Fruit fly (Drosophila melanogaster): ENCODE data around the gene CG1316.

Gene CG1316

dm6 chr3L:4272167-4272773 is 11.4 kb upstream of the CG1316 start (continued):
- peak; percentile 59 for TF ChIP-seq CG33557 (GFP tag; optimal IDR thresholded peaks at IDR 0.05)
- no peak for TF ChIP-seq gsb (GFP tag; IDR thresholded peaks at IDR 0.05)
- no peak for TF ChIP-seq ap (GFP tag; IDR thresholded peaks at IDR 0.05)
- TF ChIP-seq CG1647 (GFP tag; optimal IDR thresholded peaks at IDR 0.05): no peak
- no peak for TF ChIP-seq eve (GFP tag; optimal IDR thresholded peaks at IDR 0.05)
- no peak for TF ChIP-seq BEAF-32 (GFP tag; optimal IDR thresholded peaks at IDR 0.05)
- TF ChIP-seq Bteb2 (GFP tag; optimal IDR thresholded peaks at IDR 0.05): no peak
- no peak for TF ChIP-seq CG12391 (tag; optimal IDR thresholded peaks at IDR 0.05)
- no peak for TF ChIP-seq Ets97D (GFP tag; optimal IDR thresholded peaks at IDR 0.05)
- TF ChIP-seq Bgb (GFP tag; IDR thresholded peaks at IDR 0.05; ENCODE audit: partially characterized antibody): no peak
- no peak for TF ChIP-seq Deaf1 (tag; optimal IDR thresholded peaks at IDR 0.05)
- no peak for TF ChIP-seq CG4424 (GFP tag; optimal IDR thresholded peaks at IDR 0.05)
- no peak for TF ChIP-seq fd3F (GFP tag; optimal IDR thresholded peaks at IDR 0.05)
- TF ChIP-seq CG12071 (GFP tag; optimal IDR thresholded peaks at IDR 0.05): no peak
- no peak for TF ChIP-seq slbo (GFP tag; IDR thresholded peaks at IDR 0.05)
- no peak for TF ChIP-seq CG4820 (GFP tag; optimal IDR thresholded peaks at IDR 0.05)
- no peak for TF ChIP-seq CG8765 (GFP tag; IDR thresholded peaks at IDR 0.05)
- no peak for TF ChIP-seq ken (GFP tag; IDR thresholded peaks at IDR 0.05)
- TF ChIP-seq CG5245 (GFP tag; optimal IDR thresholded peaks at IDR 0.05): no peak
- TF ChIP-seq CG34422 (GFP tag; IDR thresholded peaks at IDR 0.05): no peak
- TF ChIP-seq D19A (tag; optimal IDR thresholded peaks at IDR 0.05): no peak
- peak; percentile 64 for TF ChIP-seq Blimp-1 (GFP tag; optimal IDR thresholded peaks at IDR 0.05)
- TF ChIP-seq CG18011 (GFP tag; optimal IDR thresholded peaks at IDR 0.05): no peak
- TF ChIP-seq CG2875 (GFP tag; optimal IDR thresholded peaks at IDR 0.05): peak; percentile 64
- TF ChIP-seq rib (GFP tag; IDR thresholded peaks at IDR 0.05): no peak
- no peak for TF ChIP-seq CG12219 (GFP tag; optimal IDR thresholded peaks at IDR 0.05)
- no peak for TF ChIP-seq lmd (GFP tag; IDR thresholded peaks at IDR 0.05)
- no peak for TF ChIP-seq klu (GFP tag; IDR thresholded peaks at IDR 0.05)
- no peak for TF ChIP-seq odd (GFP tag; optimal IDR thresholded peaks at IDR 0.05)
- TF ChIP-seq run (tag; optimal IDR thresholded peaks at IDR 0.05): no peak
- no peak for TF ChIP-seq Doc3 (GFP tag; IDR thresholded peaks at IDR 0.05; ENCODE audit: partially characterized antibody)
- TF ChIP-seq lov (optimal IDR thresholded peaks at IDR 0.05): no peak
- no peak for TF ChIP-seq lov (GFP tag; IDR thresholded peaks at IDR 0.05)
- TF ChIP-seq vnd (GFP tag; IDR thresholded peaks at IDR 0.05; ENCODE audit: partially characterized antibody): no peak
- no peak for TF ChIP-seq CG9609 (GFP tag; optimal IDR thresholded peaks at IDR 0.05)
- no peak for TF ChIP-seq CG13894 (tag; optimal IDR thresholded peaks at IDR 0.05)
- TF ChIP-seq h (optimal IDR thresholded peaks at IDR 0.05): no peak
- no peak for TF ChIP-seq CG33213 (GFP tag; optimal IDR thresholded peaks at IDR 0.05)
- TF ChIP-seq Hmx (GFP tag; optimal IDR thresholded peaks at IDR 0.05): no peak
- TF ChIP-seq NK7.1 (GFP tag; optimal IDR thresholded peaks at IDR 0.05): no peak
- TF ChIP-seq Drgx (GFP tag; IDR thresholded peaks at IDR 0.05): no peak
- no peak for TF ChIP-seq CG17328 (GFP tag; IDR thresholded peaks at IDR 0.05)
- TF ChIP-seq CG8359 (GFP tag; optimal IDR thresholded peaks at IDR 0.05; ENCODE audit: borderline replicate concordance): no peak
- no peak for TF ChIP-seq bigmax (GFP tag; optimal IDR thresholded peaks at IDR 0.05)
- peak; percentile 18 for TF ChIP-seq CG17359 (tag; optimal IDR thresholded peaks at IDR 0.05)
- no peak for TF ChIP-seq slp2 (GFP tag; optimal IDR thresholded peaks at IDR 0.05)
- TF ChIP-seq cato (GFP tag; optimal IDR thresholded peaks at IDR 0.05; ENCODE audit: borderline replicate concordance): no peak
- no peak for TF ChIP-seq wek (GFP tag; optimal IDR thresholded peaks at IDR 0.05)
- no peak for TF ChIP-seq CG12942 (GFP tag; optimal IDR thresholded peaks at IDR 0.05)
- no peak for TF ChIP-seq sisA (GFP tag; IDR thresholded peaks at IDR 0.05)
- no peak for TF ChIP-seq Neu2 (GFP tag; optimal IDR thresholded peaks at IDR 0.05; ENCODE audit: borderline replicate concordance)
- no peak for TF ChIP-seq CG3726 (GFP tag; IDR thresholded peaks at IDR 0.05)
